Worm (Caenorhabditis elegans): Measurements from ENCODE around the gene K12H4.6.

The K12H4.6 gene

ce11 chrIII:8042775-8043174, at the start of gene K12H4.6:
K12H4.6 (minus strand) TSS chrIII:8042875.
- no peak for TF ChIP-seq ceh-13 (GFP tag; optimal IDR thresholded peaks at IDR 0.05)
- no peak for TF ChIP-seq hnd-1 (tag; optimal IDR thresholded peaks at IDR 0.05)
- TF ChIP-seq scrt-1 (GFP tag; IDR thresholded peaks at IDR 0.05), result no peak
- no peak for TF ChIP-seq sea-1 (GFP tag; conservative IDR thresholded peaks at IDR 0.05)
- TF ChIP-seq hmbx-1 (tag; optimal IDR thresholded peaks at IDR 0.05), result no peak
- no peak for TF ChIP-seq tbx-37 (GFP tag; conservative IDR thresholded peaks at IDR 0.05)
- no peak for TF ChIP-seq ama-1 (optimal IDR thresholded peaks at IDR 0.05)

- no peak for TF ChIP-seq sea-1 (GFP tag; conservative IDR thresholded peaks at IDR 0.05)
- TF ChIP-seq hmbx-1 (tag; optimal IDR thresholded peaks at IDR 0.05), result no peak
These were observed 48.7 kb upstream of the K12H4.6 start, which contains the start of gene idi-1 for ce11 chrIII:8091408-8091807. idi-1 (plus strand) TSS chrIII:8091708.

- no peak for TF ChIP-seq F13C5.2 (tag; optimal IDR thresholded peaks at IDR 0.05)
- TF ChIP-seq hmg-4 (GFP tag; optimal IDR thresholded peaks at IDR 0.05), result no peak
- TF ChIP-seq pes-1 (GFP tag; IDR thresholded peaks at IDR 0.05), result no peak
- TF ChIP-seq tra-4 (tag; optimal IDR thresholded peaks at IDR 0.05), result no peak
- TF ChIP-seq hnd-1 (tag; optimal IDR thresholded peaks at IDR 0.05), result no peak
- no peak for TF ChIP-seq hmbx-1 (tag; optimal IDR thresholded peaks at IDR 0.05)
- no peak for TF ChIP-seq scrt-1 (GFP tag; IDR thresholded peaks at IDR 0.05)
- TF ChIP-seq aly-1 (tag; optimal IDR thresholded peaks at IDR 0.05), result no peak
- TF ChIP-seq B0310.2 (tag; optimal IDR thresholded peaks at IDR 0.05), result no peak
- TF ChIP-seq tbx-37 (GFP tag; conservative IDR thresholded peaks at IDR 0.05), result no peak
- no peak for TF ChIP-seq ama-1 (optimal IDR thresholded peaks at IDR 0.05)
- TF ChIP-seq ceh-36 (tag; optimal IDR thresholded peaks at IDR 0.05), result no peak
- no peak for TF ChIP-seq sea-1 (GFP tag; conservative IDR thresholded peaks at IDR 0.05)
- TF ChIP-seq ceh-13 (GFP tag; optimal IDR thresholded peaks at IDR 0.05), result no peak
- TF ChIP-seq tbx-11 (GFP tag; IDR thresholded peaks at IDR 0.05), result no peak
- TF ChIP-seq flt-1 (GFP tag; IDR thresholded peaks at IDR 0.05), result no peak
- no peak for TF ChIP-seq ets-7 (tag; optimal IDR thresholded peaks at IDR 0.05)
These were observed 45.6 kb upstream of the K12H4.6 start, which contains the start of gene vms-1 for ce11 chrIII:8088235-8088634. vms-1 (plus strand) TSS chrIII:8088535.

ce11 chrIII:8085355-8085754, 42.7 kb upstream of the K12H4.6 start, which contains the start of the genes K06H7.7 and grp-1:
K06H7.7 (minus strand) TSS chrIII:8085475.
grp-1 (plus strand) TSS chrIII:8085705.
- TF ChIP-seq ets-7 (tag; optimal IDR thresholded peaks at IDR 0.05), result no peak
- TF ChIP-seq ama-1 (optimal IDR thresholded peaks at IDR 0.05), result no peak

- no peak for TF ChIP-seq hnd-1 (tag; optimal IDR thresholded peaks at IDR 0.05)
- no peak for TF ChIP-seq tbx-37 (GFP tag; conservative IDR thresholded peaks at IDR 0.05)
- TF ChIP-seq hmg-4 (GFP tag; optimal IDR thresholded peaks at IDR 0.05), result no peak
- no peak for TF ChIP-seq sea-1 (GFP tag; conservative IDR thresholded peaks at IDR 0.05)
- TF ChIP-seq hmbx-1 (tag; optimal IDR thresholded peaks at IDR 0.05), result no peak
- TF ChIP-seq aly-1 (tag; optimal IDR thresholded peaks at IDR 0.05), result no peak
- no peak for TF ChIP-seq ceh-36 (tag; optimal IDR thresholded peaks at IDR 0.05)
- no peak for TF ChIP-seq pes-1 (GFP tag; IDR thresholded peaks at IDR 0.05)
- TF ChIP-seq B0310.2 (tag; optimal IDR thresholded peaks at IDR 0.05), result no peak
- TF ChIP-seq ceh-13 (GFP tag; optimal IDR thresholded peaks at IDR 0.05), result no peak
- TF ChIP-seq tbx-11 (GFP tag; IDR thresholded peaks at IDR 0.05), result no peak
- TF ChIP-seq ets-7 (tag; optimal IDR thresholded peaks at IDR 0.05), result no peak
- TF ChIP-seq F13C5.2 (tag; optimal IDR thresholded peaks at IDR 0.05), result no peak
- no peak for TF ChIP-seq scrt-1 (GFP tag; IDR thresholded peaks at IDR 0.05)
- TF ChIP-seq flt-1 (GFP tag; IDR thresholded peaks at IDR 0.05), result no peak
- no peak for TF ChIP-seq ama-1 (optimal IDR thresholded peaks at IDR 0.05)
These were observed 37.6 kb upstream of the K12H4.6 start, which contains the start of the genes dcr-1 and apc-2 for ce11 chrIII:8080165-8080738. dcr-1 (minus strand) TSS chrIII:8080281. apc-2 (plus strand) TSS chrIII:8080629.

ce11 chrIII:8077180-8077579, 34.5 kb upstream of the K12H4.6 start:
- TF ChIP-seq ama-1 (optimal IDR thresholded peaks at IDR 0.05) (no peak), ceh-36 (tag; optimal IDR thresholded peaks at IDR 0.05) (no peak), flt-1 (GFP tag; IDR thresholded peaks at IDR 0.05) (no peak), tbx-11 (GFP tag; IDR thresholded peaks at IDR 0.05) (no peak), pes-1 (GFP tag; IDR thresholded peaks at IDR 0.05) (no peak), ets-7 (tag; optimal IDR thresholded peaks at IDR 0.05) (no peak), hnd-1 (tag; optimal IDR thresholded peaks at IDR 0.05) (no peak), tra-4 (tag; optimal IDR thresholded peaks at IDR 0.05) (no peak), B0310.2 (tag; optimal IDR thresholded peaks at IDR 0.05) (no peak), aly-1 (tag; optimal IDR thresholded peaks at IDR 0.05) (no peak), hmg-4 (GFP tag; optimal IDR thresholded peaks at IDR 0.05) (no peak), F13C5.2 (tag; optimal IDR thresholded peaks at IDR 0.05) (no peak), scrt-1 (GFP tag; IDR thresholded peaks at IDR 0.05) (no peak), hmbx-1 (tag; optimal IDR thresholded peaks at IDR 0.05) (no peak), sea-1 (GFP tag; conservative IDR thresholded peaks at IDR 0.05) (no peak), ceh-13 (GFP tag; optimal IDR thresholded peaks at IDR 0.05) (no peak), tbx-37 (GFP tag; conservative IDR thresholded peaks at IDR 0.05) (no peak)

- TF ChIP-seq scrt-1 (GFP tag; IDR thresholded peaks at IDR 0.05) (0 out of 2 replicates have a peak, but pooled peaks have one; percentile 8), ceh-36 (tag; optimal IDR thresholded peaks at IDR 0.05) (no peak), tbx-11 (GFP tag; IDR thresholded peaks at IDR 0.05) (no peak), pes-1 (GFP tag; IDR thresholded peaks at IDR 0.05) (no peak)
These were observed 26.5 kb upstream of the K12H4.6 start for ce11 chrIII:8069206-8069605.

ce11 chrIII:8067798-8068197, 25.1 kb upstream of the K12H4.6 start:
- TF ChIP-seq ets-7 (tag; optimal IDR thresholded peaks at IDR 0.05), result no peak
- TF ChIP-seq ceh-36 (tag; optimal IDR thresholded peaks at IDR 0.05), result no peak
- TF ChIP-seq hnd-1 (tag; optimal IDR thresholded peaks at IDR 0.05), result no peak
- no peak for TF ChIP-seq pes-1 (GFP tag; IDR thresholded peaks at IDR 0.05)
- TF ChIP-seq ama-1 (optimal IDR thresholded peaks at IDR 0.05), result no peak
- no peak for TF ChIP-seq hmg-4 (GFP tag; optimal IDR thresholded peaks at IDR 0.05)
- TF ChIP-seq scrt-1 (GFP tag; IDR thresholded peaks at IDR 0.05), result no peak
- TF ChIP-seq tbx-37 (GFP tag; conservative IDR thresholded peaks at IDR 0.05), result no peak
- TF ChIP-seq sea-1 (GFP tag; conservative IDR thresholded peaks at IDR 0.05), result no peak
- no peak for TF ChIP-seq F13C5.2 (tag; optimal IDR thresholded peaks at IDR 0.05)
- TF ChIP-seq ceh-13 (GFP tag; optimal IDR thresholded peaks at IDR 0.05), result no peak
- TF ChIP-seq tra-4 (tag; optimal IDR thresholded peaks at IDR 0.05), result no peak
